Fruit fly (Drosophila melanogaster) whole organism, wandering third instar larva: ENCODE data around the gene klar.

Source experiments
- Abd-B ChIP-seq: fragments of >200 bp; optimal IDR thresholded peaks from 2 replicates; lab custom pipeline; 2017; ENCODE audit warnings: missing biosample characterization, missing genetic modification characterization
- CG32264 ChIP-seq: fragments of 200-800 bp; sonication (Bioruptor generic); optimal IDR thresholded peaks from 2 replicates; lab custom pipeline; 2016; ENCODE audit warnings: missing biosample characterization, missing genetic modification characterization
- CG9705 ChIP-seq: fragments of 200-800 bp; sonication (Bioruptor generic); optimal IDR thresholded peaks from 2 replicates; lab custom pipeline; 2018; ENCODE audit warnings: missing biosample characterization, mild to moderate bottlenecking, missing genetic modification characterization
- CrebA ChIP-seq: fragments of 200-800 bp; sonication (Bioruptor generic); optimal IDR thresholded peaks from 2 replicates; lab custom pipeline; 2016; ENCODE audit warnings: missing biosample characterization, mild to moderate bottlenecking, missing genetic modification characterization, borderline replicate concordance
- Dfd ChIP-seq: fragments of >200 bp; optimal IDR thresholded peaks from 2 replicates; lab custom pipeline; 2017; ENCODE audit warnings: missing biosample characterization, missing genetic modification characterization
- Dif ChIP-seq: fragments of 200-275, 200-300 bp; sonication (Bioruptor generic); optimal IDR thresholded peaks from 2 replicates; lab custom pipeline; 2018; ENCODE audit warnings: missing biosample characterization, missing genetic modification characterization; ENCODE audit not compliant: partially characterized antibody
- GATAd ChIP-seq: sonication (Bioruptor generic); optimal IDR thresholded peaks from 2 replicates; lab custom pipeline; 2016; ENCODE audit warnings: missing biosample characterization, missing genetic modification characterization
- HLH106 ChIP-seq: fragments of 200-800 bp; optimal IDR thresholded peaks from 3 replicates; lab custom pipeline; 2019; ENCODE audit warnings: missing biosample characterization, mild to moderate bottlenecking, missing genetic modification characterization, moderate library complexity
- Hnf4 ChIP-seq: fragments of 200-800 bp; sonication (Bioruptor generic); optimal IDR thresholded peaks from 2 replicates; lab custom pipeline; 2016; ENCODE audit warnings: missing biosample characterization, mild to moderate bottlenecking, missing genetic modification characterization
- Hr78 ChIP-seq: fragments of >200 bp; optimal IDR thresholded peaks from 2 replicates; lab custom pipeline; 2017; ENCODE audit warnings: missing biosample characterization, missing genetic modification characterization
- Hr83 ChIP-seq: fragments of 200-300 bp; sonication (Bioruptor generic); optimal IDR thresholded peaks from 2 replicates; lab custom pipeline; 2016; ENCODE audit warnings: missing biosample characterization, mild to moderate bottlenecking, missing genetic modification characterization, moderate library complexity; ENCODE audit not compliant: poor library complexity, severe bottlenecking
- Jra ChIP-seq: sonication (Bioruptor generic); optimal IDR thresholded peaks from 2 replicates; lab custom pipeline; 2016; ENCODE audit warnings: missing biosample characterization, missing genetic modification characterization
- Mio ChIP-seq: sonication (Bioruptor generic); optimal IDR thresholded peaks from 2 replicates; lab custom pipeline; 2016; ENCODE audit warnings: missing biosample characterization, missing genetic modification characterization
- Myc ChIP-seq: fragments of >200 bp; optimal IDR thresholded peaks from 2 replicates; lab custom pipeline; 2017
- N ChIP-seq: fragments of >200 bp; optimal IDR thresholded peaks from 2 replicates; lab custom pipeline; 2018; ENCODE audit warnings: missing biosample characterization, missing external identifiers, missing genetic modification characterization
- OdsH ChIP-seq: fragments of 200-800 bp; sonication (Bioruptor generic); optimal IDR thresholded peaks from 2 replicates; lab custom pipeline; 2016; ENCODE audit warnings: missing biosample characterization, mild to moderate bottlenecking, missing genetic modification characterization
- Rel ChIP-seq, 2 experiments: fragments of 200-800 bp; sonication (Bioruptor generic) in 1 of 2; optimal IDR thresholded peaks; 2 replicates in 1 of 2; 3 replicates in 1 of 2; lab custom pipeline; 2016 to 2019; ENCODE audit warnings: mild to moderate bottlenecking in 2 of 2, missing biosample characterization in 2 of 2, missing genetic modification characterization in 2 of 2, moderate library complexity in 1 of 2
- Sp1 ChIP-seq: fragments of 200-800 bp; sonication (Bioruptor generic); optimal IDR thresholded peaks from 3 replicates; lab custom pipeline; 2019; ENCODE audit warnings: missing biosample characterization, mild to moderate bottlenecking, missing genetic modification characterization, moderate library complexity
- Vsx2 ChIP-seq: fragments of 200-300, 225-300 bp; sonication (Bioruptor generic); optimal IDR thresholded peaks from 2 replicates; lab custom pipeline; 2018; ENCODE audit warnings: missing biosample characterization, missing genetic modification characterization; ENCODE audit not compliant: partially characterized antibody
- br ChIP-seq: fragments of 200-800 bp; sonication (Bioruptor generic); optimal IDR thresholded peaks from 2 replicates; lab custom pipeline; 2016; ENCODE audit warnings: missing biosample characterization, missing genetic modification characterization
- brk ChIP-seq: fragments of 200-800 bp; sonication (Bioruptor generic); optimal IDR thresholded peaks from 2 replicates; lab custom pipeline; 2016; ENCODE audit warnings: missing biosample characterization, mild to moderate bottlenecking, missing genetic modification characterization
- dl ChIP-seq, 2 experiments: fragments of 175-275, 200-275 bp in 1 of 2; fragments of 200-275 bp in 1 of 2; sonication (Bioruptor generic); optimal IDR thresholded peaks; lab custom pipeline; 2018; ENCODE audit warnings: mild to moderate bottlenecking in 2 of 2, missing biosample characterization in 2 of 2, missing genetic modification characterization in 2 of 2, moderate library complexity in 2 of 2; ENCODE audit not compliant: partially characterized antibody in 2 of 2, insufficient read depth in 1 of 2
- dmrt93B ChIP-seq: fragments of 200-800 bp; sonication (Bioruptor generic); optimal IDR thresholded peaks from 2 replicates; lab custom pipeline; 2018; ENCODE audit warnings: missing biosample characterization, mild to moderate bottlenecking, missing genetic modification characterization
- dsf ChIP-seq: sonication (Bioruptor generic); optimal IDR thresholded peaks from 2 replicates; lab custom pipeline; 2016; ENCODE audit warnings: missing biosample characterization, missing genetic modification characterization, borderline replicate concordance
- ey ChIP-seq: fragments of 200-800 bp; sonication (Bioruptor generic); optimal IDR thresholded peaks from 2 replicates; lab custom pipeline; 2016; ENCODE audit warnings: missing biosample characterization, missing genetic modification characterization
- foxo ChIP-seq, 2 experiments: fragments of 200-800 bp; sonication (Bioruptor generic); optimal IDR thresholded peaks; 2 replicates in 1 of 2; 3 replicates in 1 of 2; lab custom pipeline; 2016 to 2017; ENCODE audit warnings: missing biosample characterization in 2 of 2, missing genetic modification characterization in 2 of 2
- fru ChIP-seq: fragments of 200-800 bp; sonication (Bioruptor generic); optimal IDR thresholded peaks from 3 replicates; lab custom pipeline; 2016; ENCODE audit warnings: missing biosample characterization, mild to moderate bottlenecking, missing genetic modification characterization
- h ChIP-seq: fragments of 200-800 bp; sonication (Bioruptor generic); optimal IDR thresholded peaks from 3 replicates; lab custom pipeline; 2016; ENCODE audit warnings: missing biosample characterization, mild to moderate bottlenecking, missing genetic modification characterization
- jim ChIP-seq: fragments of 175-275, 200-325 bp; sonication (Bioruptor generic); optimal IDR thresholded peaks from 2 replicates; lab custom pipeline; 2016; ENCODE audit warnings: missing biosample characterization, mild to moderate bottlenecking, missing genetic modification characterization
- lola ChIP-seq: fragments of >200 bp; optimal IDR thresholded peaks from 2 replicates; lab custom pipeline; 2017; ENCODE audit warnings: missing biosample characterization, missing genetic modification characterization
- pan ChIP-seq: fragments of >200 bp; optimal IDR thresholded peaks from 2 replicates; lab custom pipeline; 2017
- psq ChIP-seq: fragments of 200-800 bp; sonication (Bioruptor generic); optimal IDR thresholded peaks from 3 replicates; lab custom pipeline; 2017; ENCODE audit warnings: missing biosample characterization, mild to moderate bottlenecking, missing genetic modification characterization, moderate library complexity
- rgr ChIP-seq: fragments of 200-800 bp; sonication (Bioruptor generic); optimal IDR thresholded peaks from 3 replicates; lab custom pipeline; 2016; ENCODE audit warnings: missing biosample characterization, mild to moderate bottlenecking, missing genetic modification characterization
- sage ChIP-seq: fragments of 200-800 bp; sonication (Bioruptor generic); optimal IDR thresholded peaks from 2 replicates; lab custom pipeline; 2016; ENCODE audit warnings: missing biosample characterization, mild to moderate bottlenecking, missing genetic modification characterization
- sv ChIP-seq: fragments of 200-800 bp; sonication (Bioruptor generic); optimal IDR thresholded peaks from 3 replicates; lab custom pipeline; 2016; ENCODE audit warnings: missing biosample characterization, missing genetic modification characterization
- tai ChIP-seq: sonication (Bioruptor generic); optimal IDR thresholded peaks from 2 replicates; lab custom pipeline; 2016; ENCODE audit warnings: missing biosample characterization, missing genetic modification characterization
- usp ChIP-seq: fragments of >200 bp; optimal IDR thresholded peaks from 2 replicates; lab custom pipeline; 2017; ENCODE audit warnings: missing biosample characterization, missing genetic modification characterization
- woc ChIP-seq: sonication (Bioruptor generic); optimal IDR thresholded peaks from 2 replicates; lab custom pipeline; 2016; ENCODE audit warnings: missing biosample characterization, mild to moderate bottlenecking, missing genetic modification characterization

klar gene

DNA sequence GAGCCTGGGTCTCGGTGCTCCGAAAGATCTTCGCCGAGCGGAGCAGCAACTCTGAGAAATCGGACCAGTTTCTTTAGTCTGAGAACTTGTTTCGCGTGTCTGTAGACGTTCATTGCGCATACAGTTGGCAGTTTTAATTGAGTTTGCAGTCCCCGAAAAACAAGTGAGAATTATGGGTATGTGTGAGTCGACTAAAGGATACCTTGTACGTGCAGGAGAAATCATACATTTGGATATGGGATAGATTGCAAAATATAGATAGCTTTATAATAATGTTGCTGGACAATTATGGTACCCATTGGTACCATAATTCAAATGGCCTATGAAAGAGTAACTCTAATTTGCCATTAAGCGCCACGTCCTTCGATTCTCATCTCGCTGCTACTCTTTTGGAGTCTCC, 12.0 kb upstream of the klar start:
- TF ChIP-seq woc: peak; percentile 75
- TF ChIP-seq jim (GFP tag; lab: Kevin White, UChicago): no peak
- no peak for TF ChIP-seq dmrt93B (GFP tag; lab: Kevin White, UChicago)
- TF ChIP-seq CrebA (GFP tag; lab: Kevin White, UChicago): no peak
- no peak for TF ChIP-seq Myc (lab: Kevin White, UChicago)
- no peak for TF ChIP-seq Hr83 (GFP tag; lab: Kevin White, UChicago)
- no peak for TF ChIP-seq Rel (GFP tag; optimal IDR thresholded peaks at IDR 0.05; lab: Kevin White, UChicago)
- TF ChIP-seq Rel (tag; optimal IDR thresholded peaks at IDR 0.05; lab: Kevin White, UChicago): peak; percentile 32

DNA sequence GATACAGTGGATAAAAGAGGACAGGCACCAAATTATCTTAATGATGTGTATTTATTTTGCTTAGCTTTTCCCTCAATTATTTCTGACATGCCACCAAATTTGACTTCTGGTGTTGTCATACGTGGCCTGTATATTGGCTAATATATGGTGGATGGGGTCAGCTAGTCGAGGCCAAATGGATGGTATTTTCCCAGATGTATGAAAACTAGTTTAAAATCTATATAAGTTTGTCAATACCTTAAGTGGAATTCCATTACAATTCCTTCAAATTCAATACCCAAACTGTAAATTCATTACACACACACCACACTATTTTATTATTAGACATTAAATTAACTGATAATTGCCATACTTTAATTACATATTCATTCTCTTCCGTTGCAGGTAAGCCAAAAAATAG, 11.4 kb upstream of the klar start:
- TF ChIP-seq rgr (GFP tag; lab: Kevin White, UChicago) (no peak), br (no peak), woc (no peak), Myc (lab: Kevin White, UChicago) (no peak), pan (lab: Kevin White, UChicago) (no peak), ey (no peak), OdsH (GFP tag; lab: Kevin White, UChicago) (no peak), CG32264 (GFP tag; lab: Kevin White, UChicago) (no peak), Sp1 (no peak), fru (GFP tag; lab: Kevin White, UChicago) (no peak), lola (GFP tag; lab: Kevin White, UChicago) (no peak), CrebA (GFP tag; lab: Kevin White, UChicago) (no peak), Rel (GFP tag; optimal IDR thresholded peaks at IDR 0.05; lab: Kevin White, UChicago) (no peak), Rel (tag; optimal IDR thresholded peaks at IDR 0.05; lab: Kevin White, UChicago) (no peak), dl (GFP tag; optimal IDR thresholded peaks at IDR 0.05; lab: Kevin White, UChicago; ENCODE audit: insufficient read depth in 1 of 2, partially characterized antibody in 2 of 2) (no peak), CG9705 (GFP tag; lab: Kevin White, UChicago) (no peak), dmrt93B (GFP tag; lab: Kevin White, UChicago) (no peak)

DNA sequence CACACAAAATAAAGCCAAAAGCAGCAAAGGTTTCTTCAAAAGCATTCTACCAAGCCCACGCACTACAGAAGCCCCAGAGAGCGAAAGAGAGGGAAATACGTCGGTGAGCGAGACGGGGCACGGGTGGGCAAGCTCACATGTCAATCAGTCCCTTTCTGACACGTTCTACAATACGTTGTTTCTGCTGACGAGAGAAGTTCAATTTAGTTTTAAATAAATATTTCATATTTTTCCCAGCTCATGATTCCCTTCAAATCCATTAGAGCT, 10.3 kb upstream of the klar start:
- TF ChIP-seq Jra (GFP tag; lab: Kevin White, UChicago) (no peak), dl (GFP tag; optimal IDR thresholded peaks at IDR 0.05; lab: Kevin White, UChicago; ENCODE audit: insufficient read depth in 1 of 2, partially characterized antibody in 2 of 2) (no peak), lola (GFP tag; lab: Kevin White, UChicago) (no peak)
- TF ChIP-seq, all 38 proteins: peak for 0

DNA sequence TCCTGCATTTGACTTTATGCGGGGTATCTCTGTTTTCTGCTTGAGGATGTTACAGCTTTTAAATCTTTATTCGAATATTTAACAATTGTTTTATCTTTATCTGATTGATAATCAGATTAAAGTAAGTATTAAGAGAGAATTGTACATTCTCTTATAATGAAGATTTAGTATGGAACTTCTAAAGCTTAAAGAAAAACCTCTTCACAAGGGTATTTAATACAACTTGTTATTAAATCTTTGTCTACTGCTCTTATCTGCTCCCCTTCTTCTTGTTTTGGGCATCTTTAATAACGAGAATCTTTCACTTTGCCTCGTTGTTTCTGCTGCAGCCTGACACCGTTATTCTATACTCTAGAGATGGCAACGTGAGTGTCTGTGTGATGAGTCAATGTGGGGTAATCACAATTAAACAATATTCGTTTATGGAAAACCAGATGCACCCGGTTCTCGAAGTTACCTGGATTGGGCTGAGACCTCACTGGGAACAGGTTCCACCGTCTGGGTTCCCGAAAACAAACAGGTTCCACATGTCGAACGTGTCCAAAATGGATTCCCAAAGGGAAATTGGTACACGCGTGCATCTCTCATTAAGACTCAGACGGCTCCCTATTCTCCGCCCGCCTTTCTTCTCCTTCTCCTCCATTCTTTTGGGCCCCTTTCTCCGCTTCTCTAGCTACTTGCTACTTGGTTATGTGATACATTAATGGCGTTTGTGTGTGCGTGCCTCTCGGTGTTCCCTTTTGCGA, 9.8 kb upstream of the klar start:
- peak; percentile 71 for TF ChIP-seq br
- TF ChIP-seq Jra (GFP tag; lab: Kevin White, UChicago): peak; percentile 63
- no peak for TF ChIP-seq Vsx2 (GFP tag; lab: Kevin White, UChicago)
- TF ChIP-seq Mio (GFP tag; lab: Kevin White, UChicago): no peak
- TF ChIP-seq usp (GFP tag; lab: Kevin White, UChicago): no peak
- peak; percentile 75 for TF ChIP-seq ey
- TF ChIP-seq N (GFP tag; lab: Kevin White, UChicago): no peak
- TF ChIP-seq GATAd (GFP tag; lab: Kevin White, UChicago): no peak
- no peak for TF ChIP-seq Dfd (GFP tag; lab: Kevin White, UChicago)
- TF ChIP-seq Sp1: peak; percentile 76
- TF ChIP-seq HLH106 (tag; lab: Kevin White, UChicago): peak; percentile 69
- TF ChIP-seq tai: peak; percentile 56
- no peak for TF ChIP-seq dl (GFP tag; optimal IDR thresholded peaks at IDR 0.05; lab: Kevin White, UChicago; ENCODE audit: insufficient read depth in 1 of 2, partially characterized antibody in 2 of 2)
- TF ChIP-seq Myc (lab: Kevin White, UChicago): no peak
- peak; percentile 60 for TF ChIP-seq rgr (GFP tag; lab: Kevin White, UChicago)
- no peak for TF ChIP-seq CrebA (GFP tag; lab: Kevin White, UChicago)
- TF ChIP-seq Hr83 (GFP tag; lab: Kevin White, UChicago): no peak
- peak; percentile 8 for TF ChIP-seq dsf
- no peak for TF ChIP-seq pan (lab: Kevin White, UChicago)
- TF ChIP-seq sv (GFP tag; lab: Kevin White, UChicago): no peak
- peak in 1 of 2 experiments; percentile 83 for TF ChIP-seq foxo (GFP tag; optimal IDR thresholded peaks at IDR 0.05; lab: Kevin White, UChicago)
- no peak for TF ChIP-seq Dif (GFP tag; lab: Kevin White, UChicago)
- TF ChIP-seq brk: no peak
- TF ChIP-seq CG9705 (GFP tag; lab: Kevin White, UChicago): peak; percentile 43
- peak; percentile 57 for TF ChIP-seq psq (GFP tag; lab: Kevin White, UChicago)
- TF ChIP-seq CG32264 (GFP tag; lab: Kevin White, UChicago): no peak
- peak; percentile 42 for TF ChIP-seq dmrt93B (GFP tag; lab: Kevin White, UChicago)
- no peak for TF ChIP-seq Rel (GFP tag; optimal IDR thresholded peaks at IDR 0.05; lab: Kevin White, UChicago)
- TF ChIP-seq Rel (tag; optimal IDR thresholded peaks at IDR 0.05; lab: Kevin White, UChicago): peak; percentile 91
- peak; percentile 87 for TF ChIP-seq woc
- no peak for TF ChIP-seq Abd-B (GFP tag; lab: Kevin White, UChicago)
- peak; percentile 76 for TF ChIP-seq fru (GFP tag; lab: Kevin White, UChicago)
- no peak for TF ChIP-seq Hr78 (GFP tag; lab: Kevin White, UChicago)
- TF ChIP-seq OdsH (GFP tag; lab: Kevin White, UChicago): peak; percentile 72
- TF ChIP-seq lola (GFP tag; lab: Kevin White, UChicago): no peak
- TF ChIP-seq Hnf4 (GFP tag; lab: Kevin White, UChicago): peak; percentile 12
- peak; percentile 71 for TF ChIP-seq h (GFP tag; lab: Kevin White, UChicago)
- no peak for TF ChIP-seq jim (GFP tag; lab: Kevin White, UChicago)
- no peak for TF ChIP-seq sage (GFP tag; lab: Kevin White, UChicago)
